Fruit fly (Drosophila melanogaster): ENCODE measurements around the gene CG9483.

dm6 chr2L:8849170-8849569 lies 17.4 kb upstream of the CG9483 start:
- TF ChIP-seq CG14655 (GFP tag; optimal IDR thresholded peaks at IDR 0.05) (no peak), CG8159 (tag; optimal IDR thresholded peaks at IDR 0.05) (no peak)
